Worm (Caenorhabditis elegans) whole organism, L4/young adult: ENCODE results near the gene mpst-7.

Source experiments
- W03F9.2 ChIP-seq: fragments of 150-350 bp; optimal IDR thresholded peaks from 2 replicates; lab custom pipeline; 2014; ENCODE audit warnings: missing biosample characterization, missing genetic modification characterization
- him-1 ChIP-seq: sonication (generic microtip); optimal IDR thresholded peaks from 2 replicates; lab custom pipeline; 2016; ENCODE audit warnings: missing genotype, missing genetic modification reagents, missing genetic modification characterization, missing compliant biosample characterization

- no peak for TF ChIP-seq him-1 (tag; lab: Kevin White, UChicago)
- TF ChIP-seq W03F9.2 (tag; lab: Kevin White, UChicago): no peak
Measured at ce11 chrV:12908614-12909013, 52.3 kb downstream of the mpst-7 start.
